Fruit fly (Drosophila melanogaster): ENCODE data around the gene CG3277.

DNA sequence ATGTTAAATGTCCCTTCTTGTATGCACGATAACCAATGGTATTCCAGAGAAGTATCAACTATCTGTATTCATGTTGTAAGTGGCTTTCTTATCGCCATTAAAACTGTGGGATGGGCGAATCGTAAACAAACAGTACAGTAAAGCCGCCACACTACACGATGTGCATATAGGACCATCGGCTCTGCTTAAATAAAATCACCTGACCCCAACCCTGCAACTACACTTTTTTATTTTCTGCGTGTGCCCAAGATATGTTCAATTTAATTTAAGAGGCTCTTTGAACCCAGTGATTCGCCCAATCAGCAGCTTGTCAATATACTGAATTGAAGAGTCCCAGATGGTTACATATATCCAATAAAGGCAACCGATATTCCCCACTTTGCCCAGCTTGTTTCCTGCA, 4.1 kb upstream of the CG3277 start:
- TF ChIP-seq dmrt93B (GFP tag; optimal IDR thresholded peaks at IDR 0.05), result no peak
- TF ChIP-seq Myc (optimal IDR thresholded peaks at IDR 0.05), result no peak
- no peak for TF ChIP-seq pan (optimal IDR thresholded peaks at IDR 0.05)
- TF ChIP-seq Dfd (GFP tag; optimal IDR thresholded peaks at IDR 0.05), result no peak
- no peak for TF ChIP-seq OdsH (GFP tag; optimal IDR thresholded peaks at IDR 0.05)
- no peak for TF ChIP-seq Hr78 (GFP tag; optimal IDR thresholded peaks at IDR 0.05)
- TF ChIP-seq psq (GFP tag; optimal IDR thresholded peaks at IDR 0.05), result no peak
- TF ChIP-seq Abd-B (GFP tag; optimal IDR thresholded peaks at IDR 0.05), result no peak
- TF ChIP-seq Dif (GFP tag; optimal IDR thresholded peaks at IDR 0.05; ENCODE audit: partially characterized antibody), result no peak
- TF ChIP-seq Mio (GFP tag; optimal IDR thresholded peaks at IDR 0.05), result no peak

Measured in whole organism, wandering third instar larva.